Fruit fly (Drosophila melanogaster) whole organism, embryonic: ENCODE results near the gene Kr-h1.
A peak's percentile ranks its signal among the peaks of the same experiment; 100 is the strongest.

Experiments
- Abd-B ChIP-seq: fragments of 200-800 bp; sonication (Bioruptor generic); optimal IDR thresholded peaks from 2 replicates; lab custom pipeline; 2018; ENCODE audit warnings: missing biosample characterization, mild to moderate bottlenecking, missing genetic modification characterization, moderate library complexity
- Asciz ChIP-seq: fragments of 200-800 bp; sonication (Bioruptor generic); optimal IDR thresholded peaks from 2 replicates; lab custom pipeline; 2017; ENCODE audit warnings: missing biosample characterization, mild to moderate bottlenecking, missing genetic modification characterization, missing genetic modification reagents
- CG10321 ChIP-seq: fragments of 200-800 bp; sonication (Bioruptor generic); IDR thresholded peaks from 2 replicates; pipeline ENCODE4 v1.3.6; 2022; ENCODE audit warnings: missing biosample characterization, missing genetic modification characterization
- CG1233 ChIP-seq: fragments of 200-800 bp; sonication (Bioruptor generic); optimal IDR thresholded peaks from 4 replicates; lab custom pipeline; 2018; ENCODE audit warnings: missing biosample characterization, mild to moderate bottlenecking, missing genetic modification characterization
- CG13894 ChIP-seq: fragments of 200-800 bp; sonication (Bioruptor generic); optimal IDR thresholded peaks from 3 replicates; lab custom pipeline; 2018; ENCODE audit warnings: missing biosample characterization, mild to moderate bottlenecking, missing genetic modification characterization, moderate library complexity
- CG15269 ChIP-seq: fragments of 200-800 bp; sonication (Bioruptor generic); optimal IDR thresholded peaks from 2 replicates; lab custom pipeline; 2018; ENCODE audit warnings: missing biosample characterization, mild to moderate bottlenecking, missing genetic modification characterization, moderate library complexity
- CG15601 ChIP-seq: fragments of 200-800 bp; sonication (Bioruptor generic); optimal IDR thresholded peaks from 3 replicates; lab custom pipeline; 2019; ENCODE audit warnings: missing biosample characterization, mild to moderate bottlenecking, missing genetic modification characterization, moderate library complexity
- CG17328 ChIP-seq: fragments of 200-800 bp; sonication (Bioruptor generic); IDR thresholded peaks from 2 replicates; pipeline ENCODE4 v1.3.6; 2022; ENCODE audit warnings: missing biosample characterization, missing genetic modification characterization
- CG18011 ChIP-seq: fragments of 200-800 bp; sonication (Bioruptor generic); optimal IDR thresholded peaks from 2 replicates; lab custom pipeline; 2017; ENCODE audit warnings: missing biosample characterization, missing genetic modification characterization, mild to moderate bottlenecking, moderate library complexity, missing genotype
- CG3163 ChIP-seq: fragments of 200-800 bp; sonication (Bioruptor generic); optimal IDR thresholded peaks from 3 replicates; lab custom pipeline; 2016; ENCODE audit warnings: missing biosample characterization, missing genetic modification characterization
- CG33557 ChIP-seq: fragments of 200-800 bp; sonication (Bioruptor generic); optimal IDR thresholded peaks from 2 replicates; lab custom pipeline; 2019; ENCODE audit warnings: missing biosample characterization, mild to moderate bottlenecking, missing genetic modification characterization, moderate library complexity
- CG4282 ChIP-seq: fragments of 200-800 bp; sonication (Bioruptor generic); optimal IDR thresholded peaks from 2 replicates; lab custom pipeline; 2016; ENCODE audit warnings: missing biosample characterization, missing genetic modification characterization
- CG4328 ChIP-seq: fragments of 200-800 bp; sonication (Bioruptor generic); optimal IDR thresholded peaks from 3 replicates; lab custom pipeline; 2017; ENCODE audit warnings: missing biosample characterization, missing genetic modification reagents, missing genetic modification characterization
- CG4404 ChIP-seq: fragments of 200-800 bp; sonication (Bioruptor generic); IDR thresholded peaks from 2 replicates; pipeline ENCODE4 v1.3.6; 2022; ENCODE audit warnings: missing biosample characterization, missing genetic modification characterization
- CG4730 ChIP-seq: fragments of 200-800 bp; sonication (Bioruptor generic); IDR thresholded peaks from 2 replicates; pipeline ENCODE4 v1.3.6; 2022; ENCODE audit warnings: missing biosample characterization, missing genetic modification characterization
- CG5180 ChIP-seq: fragments of 200-800 bp; sonication (Bioruptor generic); optimal IDR thresholded peaks from 3 replicates; lab custom pipeline; 2017; ENCODE audit warnings: missing biosample characterization, missing genetic modification characterization, mild to moderate bottlenecking, moderate library complexity, missing genetic modification reagents
- CG5953 ChIP-seq: fragments of 200-800 bp; sonication (Bioruptor generic); IDR thresholded peaks from 2 replicates; pipeline ENCODE4 v1.3.6; 2022; ENCODE audit warnings: missing biosample characterization, missing genetic modification characterization
- CG6272 ChIP-seq: fragments of 200-800 bp; sonication (Bioruptor generic); IDR thresholded peaks from 2 replicates; pipeline ENCODE4 v1.3.6; 2022; ENCODE audit warnings: missing biosample characterization, missing genetic modification characterization
- CG7745 ChIP-seq: fragments of 200-800 bp; sonication (Bioruptor generic); optimal IDR thresholded peaks from 2 replicates; lab custom pipeline; 2018; ENCODE audit warnings: missing biosample characterization, mild to moderate bottlenecking, missing genetic modification characterization, moderate library complexity
- CG8281 ChIP-seq: fragments of 200-800 bp; sonication (Bioruptor generic); optimal IDR thresholded peaks from 2 replicates; lab custom pipeline; 2018; ENCODE audit warnings: missing biosample characterization, mild to moderate bottlenecking, missing genetic modification characterization, moderate library complexity
- CG9609 ChIP-seq: fragments of 200-800 bp; sonication (Bioruptor generic); optimal IDR thresholded peaks from 3 replicates; lab custom pipeline; 2016; ENCODE audit warnings: missing biosample characterization, missing genetic modification characterization
- CG9876 ChIP-seq: fragments of 200-800 bp; sonication (Bioruptor generic); optimal IDR thresholded peaks from 2 replicates; lab custom pipeline; 2016; ENCODE audit warnings: missing biosample characterization, missing genetic modification characterization
- Dip2 ChIP-seq: fragments of 200-800 bp; sonication (Bioruptor generic); IDR thresholded peaks from 2 replicates; pipeline ENCODE4 v1.3.6; 2022; ENCODE audit warnings: missing biosample characterization, missing genetic modification characterization
- HHEX ChIP-seq: fragments of 200-800 bp; sonication (Bioruptor generic); optimal IDR thresholded peaks from 3 replicates; lab custom pipeline; 2017; ENCODE audit warnings: missing biosample characterization, mild to moderate bottlenecking, missing genetic modification characterization, missing genetic modification reagents
- HLH3B ChIP-seq: fragments of 200-800 bp; sonication (Bioruptor generic); IDR thresholded peaks from 2 replicates; pipeline ENCODE4 v1.3.6; 2022; ENCODE audit warnings: missing biosample characterization, missing genetic modification characterization
- Hmr ChIP-seq: fragments of 200-800 bp; sonication (Bioruptor generic); optimal IDR thresholded peaks from 3 replicates; lab custom pipeline; 2017; ENCODE audit warnings: mild to moderate bottlenecking, missing biosample characterization, missing genetic modification reagents, missing genetic modification characterization
- Mes4 ChIP-seq: fragments of 200-800 bp; sonication (Bioruptor generic); optimal IDR thresholded peaks from 2 replicates; lab custom pipeline; 2016; ENCODE audit warnings: missing biosample characterization, missing genetic modification characterization
- Optix ChIP-seq: fragments of 200-800 bp; sonication (Bioruptor generic); IDR thresholded peaks from 3 replicates; pipeline ENCODE4 v1.3.6; 2022; ENCODE audit warnings: missing biosample characterization, missing genetic modification characterization
- Trl ChIP-seq, 3 experiments: fragments of >200 bp in 2 of 3; fragments of 200-800 bp in 1 of 3; sonication (Bioruptor generic) in 1 of 3; optimal IDR thresholded peaks; 2 replicates in 1 of 3; 3 replicates in 2 of 3; lab custom pipeline; 2016 to 2017; ENCODE audit warnings: missing biosample characterization in 1 of 3, missing genetic modification characterization in 1 of 3
- az2 ChIP-seq: fragments of 200-800 bp; sonication (Bioruptor generic); optimal IDR thresholded peaks from 3 replicates; lab custom pipeline; 2016; ENCODE audit warnings: missing biosample characterization, missing genetic modification characterization
- bbx ChIP-seq: fragments of 200-800 bp; sonication (Bioruptor generic); IDR thresholded peaks from 2 replicates; pipeline ENCODE4 v1.3.6; 2022; ENCODE audit warnings: missing biosample characterization, missing genetic modification characterization; ENCODE audit not compliant: partially characterized antibody
- croc ChIP-seq: fragments of 200-800 bp; sonication (Bioruptor generic); conservative IDR thresholded peaks from 3 replicates; pipeline ENCODE4 v1.3.6; 2022; ENCODE audit warnings: missing biosample characterization, missing genetic modification characterization
- dati ChIP-seq: fragments of 200-800 bp; sonication (Bioruptor generic); IDR thresholded peaks from 2 replicates; pipeline ENCODE4 v1.3.6; 2022; ENCODE audit warnings: missing biosample characterization, missing genetic modification characterization
- disco-r ChIP-seq: fragments of 200-800 bp; sonication (Bioruptor generic); optimal IDR thresholded peaks from 2 replicates; lab custom pipeline; 2016; ENCODE audit warnings: missing biosample characterization, missing genetic modification characterization
- ems ChIP-seq: fragments of 200-800 bp; sonication (Bioruptor generic); optimal IDR thresholded peaks from 3 replicates; lab custom pipeline; 2016; ENCODE audit warnings: missing biosample characterization, missing genetic modification characterization
- esg ChIP-seq: fragments of 200-800 bp; sonication (Bioruptor generic); conservative IDR thresholded peaks from 2 replicates; pipeline ENCODE4 v1.3.6; 2022; ENCODE audit warnings: missing biosample characterization, missing genetic modification characterization
- eve ChIP-seq, 2 experiments: fragments of >200 bp; optimal IDR thresholded peaks; 2 replicates each; lab custom pipeline; 2017; ENCODE audit warnings: missing biosample characterization in 2 of 2, missing genetic modification characterization in 2 of 2
- gro ChIP-seq: fragments of 200-800 bp; sonication (Bioruptor generic); optimal IDR thresholded peaks from 2 replicates; lab custom pipeline; 2016; ENCODE audit warnings: missing biosample characterization, missing genetic modification characterization
- gsb-n ChIP-seq: fragments of 200-800 bp; sonication (Bioruptor generic); optimal IDR thresholded peaks from 3 replicates; lab custom pipeline; 2018; ENCODE audit warnings: missing biosample characterization, mild to moderate bottlenecking, missing genetic modification characterization
- hb ChIP-seq: fragments of 200-800 bp; sonication (Bioruptor generic); IDR thresholded peaks from 3 replicates; pipeline ENCODE4 v1.3.6; 2022; ENCODE audit warnings: missing biosample characterization, missing genetic modification characterization; ENCODE audit not compliant: partially characterized antibody
- knrl ChIP-seq: fragments of 200-800 bp; sonication (Bioruptor generic); IDR thresholded peaks from 3 replicates; pipeline ENCODE4 v1.3.6; 2022; ENCODE audit warnings: missing biosample characterization, missing genetic modification characterization; ENCODE audit not compliant: partially characterized antibody
- lmd ChIP-seq: fragments of 200-800 bp; sonication (Bioruptor generic); IDR thresholded peaks from 2 replicates; pipeline ENCODE4 v1.3.6; 2022; ENCODE audit warnings: missing biosample characterization, missing genetic modification characterization
- mld ChIP-seq: fragments of 200-800 bp; sonication (Bioruptor generic); IDR thresholded peaks from 3 replicates; pipeline ENCODE4 v1.3.6; 2022; ENCODE audit warnings: missing biosample characterization, missing genetic modification characterization; ENCODE audit not compliant: partially characterized antibody
- oc ChIP-seq: fragments of 200-800 bp; sonication (Bioruptor generic); optimal IDR thresholded peaks from 2 replicates; lab custom pipeline; 2018; ENCODE audit warnings: missing biosample characterization, mild to moderate bottlenecking, missing genetic modification characterization, moderate library complexity
- repo ChIP-seq: fragments of 200-800 bp; sonication (Bioruptor generic); optimal IDR thresholded peaks from 2 replicates; lab custom pipeline; 2016; ENCODE audit warnings: missing biosample characterization, missing genetic modification characterization
- sens-2 ChIP-seq: fragments of 200-800 bp; sonication (Bioruptor generic); IDR thresholded peaks from 2 replicates; pipeline ENCODE4 v1.3.6; 2022; ENCODE audit warnings: missing biosample characterization, missing genetic modification characterization
- sna ChIP-seq: fragments of 200-800 bp; sonication (Bioruptor generic); IDR thresholded peaks from 2 replicates; pipeline ENCODE4 v1.3.6; 2022; ENCODE audit warnings: missing biosample characterization, missing genetic modification characterization; ENCODE audit not compliant: partially characterized antibody
- toy ChIP-seq: fragments of 200-800 bp; sonication (Bioruptor generic); IDR thresholded peaks from 2 replicates; pipeline ENCODE4 v1.3.6; 2022; ENCODE audit warnings: missing biosample characterization, missing genetic modification characterization
- trh ChIP-seq: fragments of 200-800 bp; sonication (Bioruptor generic); optimal IDR thresholded peaks from 2 replicates; lab custom pipeline; 2016; ENCODE audit warnings: missing biosample characterization, missing genetic modification characterization

Gene Kr-h1

dm6 chr2L:6065823-6066222 lies 16.6 kb upstream of the Kr-h1 start, which contains the start of the genes Fbw5 and CG9147 (continued):
- peak; percentile 100 for TF ChIP-seq gro (GFP tag; lab: Kevin White, UChicago)
- peak; percentile 100 for TF ChIP-seq CG15269 (tag; lab: Kevin White, UChicago)
- TF ChIP-seq mld: 0 out of 3 replicates have a peak, but pooled peaks have one; percentile 33
- TF ChIP-seq croc (GFP tag; lab: Robert Waterston, UW): peak; percentile 99
- peak; percentile 98 for TF ChIP-seq CG4404
- TF ChIP-seq oc (tag; lab: Kevin White, UChicago): peak; percentile 100
- no peak for TF ChIP-seq Trl (optimal IDR thresholded peaks at IDR 0.05; lab: Kevin White, UChicago)
- peak; percentile 100 for TF ChIP-seq Trl (GFP tag; optimal IDR thresholded peaks at IDR 0.05; lab: Kevin White, UChicago)
- peak; percentile 99 for TF ChIP-seq CG9609 (GFP tag; lab: Kevin White, UChicago)
- peak; percentile 93 for TF ChIP-seq CG18011 (GFP tag; lab: Kevin White, UChicago)
- peak; percentile 90 for TF ChIP-seq CG10321 (GFP tag; lab: Robert Waterston, UW)
- TF ChIP-seq CG4730 (GFP tag; lab: Robert Waterston, UW): peak; percentile 99
- peak; percentile 95 for TF ChIP-seq CG3163 (GFP tag; lab: Kevin White, UChicago)
- peak; percentile 98 for TF ChIP-seq CG9876 (GFP tag; lab: Kevin White, UChicago)
- peak; percentile 54 for TF ChIP-seq Dip2 (GFP tag; lab: Robert Waterston, UW)
- peak; percentile 100 for TF ChIP-seq CG17328
- TF ChIP-seq knrl (GFP tag; lab: Robert Waterston, UW): 0 out of 3 replicates have a peak, but pooled peaks have one; percentile 20
- TF ChIP-seq gsb-n: peak; percentile 100
- peak; percentile 99 for TF ChIP-seq Optix (GFP tag; lab: Robert Waterston, UW)
- TF ChIP-seq trh (GFP tag; lab: Kevin White, UChicago): peak; percentile 99
- TF ChIP-seq disco-r (GFP tag; lab: Kevin White, UChicago): peak; percentile 99
- TF ChIP-seq HLH3B: peak; percentile 100
- peak in 1 of 2 experiments; percentile 70 for TF ChIP-seq eve (GFP tag; optimal IDR thresholded peaks at IDR 0.05; lab: Kevin White, UChicago)
- TF ChIP-seq Mes4 (GFP tag; lab: Kevin White, UChicago): peak; percentile 99
- TF ChIP-seq Hmr (GFP tag; lab: Kevin White, UChicago): peak; percentile 100
- TF ChIP-seq bbx (GFP tag; lab: Robert Waterston, UW): peak; percentile 70
- peak; percentile 100 for TF ChIP-seq az2 (GFP tag; lab: Kevin White, UChicago)
- TF ChIP-seq ems (GFP tag; lab: Kevin White, UChicago): peak; percentile 99
- peak; percentile 97 for TF ChIP-seq CG7745 (tag; lab: Kevin White, UChicago)
- TF ChIP-seq sna (GFP tag; lab: Robert Waterston, UW): peak; percentile 62; the same call in 1 of the 2 replicates
- peak; percentile 99 for TF ChIP-seq CG33557
- peak; percentile 99 for TF ChIP-seq CG1233 (GFP tag; lab: Kevin White, UChicago)
- TF ChIP-seq CG13894 (tag; lab: Kevin White, UChicago): peak; percentile 98
- TF ChIP-seq hb (GFP tag; lab: Robert Waterston, UW): no peak
- TF ChIP-seq esg (GFP tag; lab: Robert Waterston, UW): peak; percentile 100
- TF ChIP-seq Abd-B (GFP tag; lab: Kevin White, UChicago): peak; percentile 99
- TF ChIP-seq CG4282 (GFP tag; lab: Kevin White, UChicago): peak; percentile 98
- TF ChIP-seq CG5180 (GFP tag; lab: Kevin White, UChicago): peak; percentile 90
- peak; percentile 99 for TF ChIP-seq CG6272 (GFP tag; lab: Robert Waterston, UW)
- peak; percentile 83 for TF ChIP-seq CG4328 (GFP tag; lab: Kevin White, UChicago)
- peak; percentile 99 for TF ChIP-seq CG5953 (GFP tag; lab: Robert Waterston, UW)
- TF ChIP-seq repo (GFP tag; lab: Kevin White, UChicago): peak; percentile 99
- peak; percentile 99 for TF ChIP-seq CG15601 (tag; lab: Kevin White, UChicago)
- TF ChIP-seq toy (GFP tag; lab: Robert Waterston, UW): peak; percentile 97
- TF ChIP-seq lmd (GFP tag; lab: Robert Waterston, UW): peak; percentile 100
- TF ChIP-seq Asciz (GFP tag; lab: Kevin White, UChicago): peak; percentile 99
- peak; percentile 99 for TF ChIP-seq sens-2
- TF ChIP-seq dati (GFP tag; lab: Robert Waterston, UW): peak; percentile 98
- peak; percentile 94 for TF ChIP-seq CG8281 (tag; lab: Kevin White, UChicago)
- TF ChIP-seq HHEX (GFP tag; lab: Kevin White, UChicago): peak; percentile 99
